Fruit fly (Drosophila melanogaster) whole organism, embryonic: ENCODE results near the gene PolQ.

ENCODE experiments used
- Atf3 ChIP-seq: fragments of 200-800 bp; sonication (Bioruptor generic); optimal IDR thresholded peaks from 3 replicates; lab custom pipeline; 2016; ENCODE audit warnings: missing biosample characterization, missing genetic modification characterization
- Awh ChIP-seq: fragments of 200-800 bp; sonication (Bioruptor generic); IDR thresholded peaks from 2 replicates; pipeline ENCODE4, ENCODE4 v1.3.6; 2022; ENCODE audit warnings: missing biosample characterization, missing genetic modification characterization
- CG10267 ChIP-seq: fragments of 200-800 bp; sonication (Bioruptor generic); optimal IDR thresholded peaks from 2 replicates; lab custom pipeline; 2018; ENCODE audit warnings: missing biosample characterization, mild to moderate bottlenecking, missing genetic modification characterization, moderate library complexity
- CG11247 ChIP-seq: fragments of 200-800 bp; sonication (Bioruptor generic); IDR thresholded peaks from 2 replicates; pipeline ENCODE4 v1.3.6; 2022; ENCODE audit warnings: missing biosample characterization, missing genetic modification characterization
- CG11723 ChIP-seq: fragments of 200-800 bp; sonication (Bioruptor generic); optimal IDR thresholded peaks from 2 replicates; lab custom pipeline; 2017; ENCODE audit warnings: missing biosample characterization, mild to moderate bottlenecking, missing genetic modification characterization
- CG12155 ChIP-seq: fragments of 200-800 bp; sonication (Bioruptor generic); optimal IDR thresholded peaks from 3 replicates; lab custom pipeline; 2016; ENCODE audit warnings: missing biosample characterization, missing genetic modification characterization
- CG13894 ChIP-seq: fragments of 200-800 bp; sonication (Bioruptor generic); optimal IDR thresholded peaks from 3 replicates; lab custom pipeline; 2018; ENCODE audit warnings: missing biosample characterization, mild to moderate bottlenecking, missing genetic modification characterization, moderate library complexity
- CG14014 ChIP-seq: fragments of 200-800 bp; sonication (Bioruptor generic); IDR thresholded peaks from 2 replicates; pipeline ENCODE4 v1.3.6; 2022; ENCODE audit warnings: missing biosample characterization, missing genetic modification characterization
- CG14710 ChIP-seq: fragments of 200-800 bp; sonication (Bioruptor generic); optimal IDR thresholded peaks from 3 replicates; lab custom pipeline; 2019; ENCODE audit warnings: missing biosample characterization, mild to moderate bottlenecking, missing genetic modification characterization, moderate library complexity
- CG2129 ChIP-seq: fragments of 200-800 bp; sonication (Bioruptor generic); IDR thresholded peaks from 2 replicates; pipeline ENCODE4 v1.3.6; 2022; ENCODE audit warnings: missing biosample characterization, missing genetic modification characterization; ENCODE audit not compliant: partially characterized antibody
- CG34224 ChIP-seq: fragments of 200-800 bp; sonication (Bioruptor generic); IDR thresholded peaks from 3 replicates; pipeline ENCODE4 v1.3.6; 2022; ENCODE audit warnings: missing biosample characterization, missing genetic modification characterization; ENCODE audit not compliant: partially characterized antibody
- CG4707 ChIP-seq: fragments of 200-800 bp; sonication (Bioruptor generic); optimal IDR thresholded peaks from 2 replicates; lab custom pipeline; 2018; ENCODE audit warnings: missing biosample characterization, mild to moderate bottlenecking, missing genetic modification characterization, moderate library complexity
- CG6689 ChIP-seq: fragments of 200-800 bp; sonication (Bioruptor generic); IDR thresholded peaks from 2 replicates; pipeline ENCODE4 v1.3.6; 2022; ENCODE audit warnings: missing biosample characterization, missing genetic modification characterization
- CG6813 ChIP-seq: fragments of 200-800 bp; sonication (Bioruptor generic); optimal IDR thresholded peaks from 2 replicates; lab custom pipeline; 2017; ENCODE audit warnings: missing biosample characterization, missing genetic modification characterization, mild to moderate bottlenecking, moderate library complexity, missing genetic modification reagents
- CG7987 ChIP-seq: fragments of 200-800 bp; sonication (Bioruptor generic); optimal IDR thresholded peaks from 2 replicates; lab custom pipeline; 2018; ENCODE audit warnings: missing biosample characterization, mild to moderate bottlenecking, missing genetic modification characterization, moderate library complexity
- CG9609 ChIP-seq: fragments of 200-800 bp; sonication (Bioruptor generic); optimal IDR thresholded peaks from 3 replicates; lab custom pipeline; 2016; ENCODE audit warnings: missing biosample characterization, missing genetic modification characterization
- Chrac-16 ChIP-seq: fragments of 200-800 bp; sonication (Bioruptor generic); optimal IDR thresholded peaks from 3 replicates; lab custom pipeline; 2016; ENCODE audit warnings: missing biosample characterization, missing genetic modification characterization
- Dad ChIP-seq: fragments of 200-800 bp; sonication (Bioruptor generic); optimal IDR thresholded peaks from 3 replicates; lab custom pipeline; 2016; ENCODE audit warnings: missing biosample characterization, missing genetic modification characterization
- Dip3 ChIP-seq: fragments of 200-800 bp; sonication (Bioruptor generic); optimal IDR thresholded peaks from 3 replicates; lab custom pipeline; 2016; ENCODE audit warnings: missing biosample characterization, missing genetic modification characterization
- E2f2 ChIP-seq: fragments of 200-800 bp; sonication (Bioruptor generic); IDR thresholded peaks from 2 replicates; pipeline ENCODE4 v1.3.6; 2022; ENCODE audit warnings: missing biosample characterization, missing genetic modification characterization
- Elba2 ChIP-seq: fragments of 200-800 bp; sonication (Bioruptor generic); optimal IDR thresholded peaks from 3 replicates; lab custom pipeline; 2016; ENCODE audit warnings: missing biosample characterization, missing genetic modification characterization
- MBD-R2 ChIP-seq: fragments of 200-800 bp; sonication (Bioruptor generic); IDR thresholded peaks from 2 replicates; pipeline ENCODE4 v1.3.6; 2022; ENCODE audit warnings: missing biosample characterization, missing genetic modification characterization
- MESR4 ChIP-seq: fragments of 200-800 bp; sonication (Bioruptor generic); optimal IDR thresholded peaks from 2 replicates; lab custom pipeline; 2018; ENCODE audit warnings: missing biosample characterization, mild to moderate bottlenecking, missing genetic modification characterization, moderate library complexity
- Nf-YA ChIP-seq: fragments of 200-800 bp; sonication (Bioruptor generic); IDR thresholded peaks from 2 replicates; pipeline ENCODE4 v1.3.6; 2022; ENCODE audit warnings: missing biosample characterization, missing genetic modification characterization
- Oaz ChIP-seq: fragments of 200-800 bp; sonication (Bioruptor generic); IDR thresholded peaks from 2 replicates; pipeline ENCODE4 v1.3.6; 2022; ENCODE audit warnings: missing biosample characterization, missing genetic modification characterization
- Oli ChIP-seq: fragments of 200-800 bp; sonication (Bioruptor generic); optimal IDR thresholded peaks from 2 replicates; lab custom pipeline; 2018; ENCODE audit warnings: missing biosample characterization, mild to moderate bottlenecking, missing genetic modification characterization, moderate library complexity
- Sry-β ChIP-seq: fragments of 200-800 bp; sonication (Bioruptor generic); optimal IDR thresholded peaks from 2 replicates; lab custom pipeline; 2018; ENCODE audit warnings: missing biosample characterization, mild to moderate bottlenecking, missing genetic modification characterization, moderate library complexity
- Ssrp ChIP-seq: fragments of 200-800 bp; sonication (Bioruptor generic); optimal IDR thresholded peaks from 2 replicates; lab custom pipeline; 2018; ENCODE audit warnings: missing biosample characterization, mild to moderate bottlenecking, missing genetic modification characterization, moderate library complexity
- Trl ChIP-seq, 3 experiments: fragments of >200 bp in 2 of 3; fragments of 200-800 bp in 1 of 3; sonication (Bioruptor generic) in 1 of 3; optimal IDR thresholded peaks; 2 replicates in 1 of 3; 3 replicates in 2 of 3; lab custom pipeline; 2016 to 2017; ENCODE audit warnings: missing biosample characterization in 1 of 3, missing genetic modification characterization in 1 of 3
- ab ChIP-seq: fragments of 200-800 bp; sonication (Bioruptor generic); optimal IDR thresholded peaks from 2 replicates; lab custom pipeline; 2016; ENCODE audit warnings: missing biosample characterization, missing genetic modification characterization
- ash1 ChIP-seq: fragments of 200-800 bp; sonication (Bioruptor generic); optimal IDR thresholded peaks from 2 replicates; lab custom pipeline; 2018; ENCODE audit warnings: missing biosample characterization, mild to moderate bottlenecking, missing genetic modification characterization
- bbx ChIP-seq: fragments of 200-800 bp; sonication (Bioruptor generic); IDR thresholded peaks from 2 replicates; pipeline ENCODE4 v1.3.6; 2022; ENCODE audit warnings: missing biosample characterization, missing genetic modification characterization; ENCODE audit not compliant: partially characterized antibody
- bigmax ChIP-seq: fragments of 200-800 bp; sonication (Bioruptor generic); optimal IDR thresholded peaks from 2 replicates; lab custom pipeline; 2018; ENCODE audit warnings: missing biosample characterization, mild to moderate bottlenecking, missing genetic modification characterization
- chm ChIP-seq: fragments of 200-800 bp; sonication (Bioruptor generic); IDR thresholded peaks from 2 replicates; pipeline ENCODE4 v1.3.6; 2022; ENCODE audit warnings: missing biosample characterization, missing genetic modification characterization
- da ChIP-seq: fragments of 200-800 bp; sonication (Bioruptor generic); optimal IDR thresholded peaks from 2 replicates; lab custom pipeline; 2016; ENCODE audit warnings: missing biosample characterization, missing genetic modification characterization
- dm ChIP-seq: fragments of 200-800 bp; sonication (Bioruptor generic); optimal IDR thresholded peaks from 3 replicates; lab custom pipeline; 2016; ENCODE audit warnings: missing biosample characterization, missing genetic modification characterization
- dmrt99B ChIP-seq: fragments of 200-800 bp; sonication (Bioruptor generic); optimal IDR thresholded peaks from 2 replicates; lab custom pipeline; 2018; ENCODE audit warnings: missing biosample characterization, mild to moderate bottlenecking, missing genetic modification characterization, moderate library complexity
- eyg ChIP-seq: fragments of 200-800 bp; sonication (Bioruptor generic); optimal IDR thresholded peaks from 3 replicates; lab custom pipeline; 2016; ENCODE audit warnings: missing biosample characterization, missing genetic modification characterization
- fd3F ChIP-seq: fragments of 200-800 bp; sonication (Bioruptor generic); optimal IDR thresholded peaks from 2 replicates; lab custom pipeline; 2018; ENCODE audit warnings: missing biosample characterization, mild to moderate bottlenecking, missing genetic modification characterization, moderate library complexity
- ham ChIP-seq: fragments of 200-800 bp; sonication (Bioruptor generic); IDR thresholded peaks from 2 replicates; pipeline ENCODE4 v1.3.6; 2022; ENCODE audit warnings: missing biosample characterization, missing genetic modification characterization
- lab ChIP-seq: fragments of 200-800 bp; sonication (Bioruptor generic); optimal IDR thresholded peaks from 3 replicates; lab custom pipeline; 2017; ENCODE audit warnings: missing biosample characterization, missing genetic modification characterization, mild to moderate bottlenecking, moderate library complexity, missing genetic modification reagents
- maf-S ChIP-seq: fragments of 200-800 bp; sonication (Bioruptor generic); optimal IDR thresholded peaks from 2 replicates; lab custom pipeline; 2016; ENCODE audit warnings: missing biosample characterization, missing genetic modification characterization
- prd ChIP-seq, 3 experiments: fragments of >200 bp in 2 of 3; fragments of 200-800 bp in 1 of 3; sonication (Bioruptor generic) in 1 of 3; optimal IDR thresholded peaks in 2 of 3; IDR thresholded peaks in 1 of 3; 2 replicates in 2 of 3; 3 replicates in 1 of 3; pipeline versions ENCODE4 v1.3.6 to Lab custom; 2017 to 2022; ENCODE audit warnings: missing biosample characterization in 1 of 3, missing genetic modification characterization in 1 of 3
- ranshi ChIP-seq: fragments of 200-800 bp; sonication (Bioruptor generic); IDR thresholded peaks from 2 replicates; pipeline ENCODE4 v1.3.6; 2022; ENCODE audit warnings: missing biosample characterization, missing genetic modification characterization
- sens ChIP-seq: fragments of 200-800 bp; sonication (Bioruptor generic); peaks from one replicate; lab custom pipeline; 2016; ENCODE audit warnings: missing biosample characterization, missing genetic modification characterization
- sima ChIP-seq: fragments of 200-800 bp; sonication (Bioruptor generic); optimal IDR thresholded peaks from 2 replicates; lab custom pipeline; 2016; ENCODE audit warnings: missing biosample characterization, missing genetic modification characterization
- sr ChIP-seq: fragments of 200-800 bp; sonication (Bioruptor generic); IDR thresholded peaks from 3 replicates; pipeline ENCODE4 v1.3.6; 2022; ENCODE audit warnings: missing biosample characterization, missing genetic modification characterization
- zfh1 ChIP-seq: fragments of 200-800 bp; sonication (Bioruptor generic); IDR thresholded peaks from 3 replicates; pipeline ENCODE4 v1.3.6; 2022; ENCODE audit warnings: missing biosample characterization, missing genetic modification characterization
- zfh2 ChIP-seq: fragments of 200-800 bp; sonication (Bioruptor generic); optimal IDR thresholded peaks from 2 replicates; lab custom pipeline; 2016; ENCODE audit warnings: missing biosample characterization, missing genetic modification characterization

PolQ gene

dm6 chr3R:12722392-12722914, 10.4 kb upstream of the PolQ start, which contains the start of gene Men:
Gene Men (minus strand): TSS chr3R:12722442.
- no peak for TF ChIP-seq eyg (GFP tag; lab: Kevin White, UChicago)
- TF ChIP-seq Atf3 (GFP tag; lab: Kevin White, UChicago): no peak
- 0 out of 2 replicates have a peak, but pooled peaks have one; percentile 43 for TF ChIP-seq Awh (GFP tag; lab: Robert Waterston, UW)
- peak; percentile 40 for TF ChIP-seq fd3F (GFP tag; lab: Kevin White, UChicago)
- TF ChIP-seq Chrac-16 (GFP tag; lab: Kevin White, UChicago): peak; percentile 20
- no peak for TF ChIP-seq MESR4
- no peak for TF ChIP-seq Elba2 (GFP tag; lab: Kevin White, UChicago)
- 0 out of 3 replicates have a peak, but pooled peaks have one; percentile 42 for TF ChIP-seq zfh1 (GFP tag; lab: Robert Waterston, UW)
- TF ChIP-seq CG13894 (tag; lab: Kevin White, UChicago): peak; percentile 27
- TF ChIP-seq sima (GFP tag; lab: Kevin White, UChicago): no peak
- no peak for TF ChIP-seq Dip3
- TF ChIP-seq da: no peak
- TF ChIP-seq CG11723: no peak
- TF ChIP-seq Dad: no peak
- peak; percentile 43 for TF ChIP-seq CG14710
- TF ChIP-seq CG6689 (GFP tag; lab: Robert Waterston, UW): peak; percentile 54
- TF ChIP-seq Sry-β (GFP tag; lab: Kevin White, UChicago): no peak
- TF ChIP-seq dmrt99B: peak; percentile 82
- TF ChIP-seq CG12155 (GFP tag; lab: Kevin White, UChicago): peak; percentile 13
- TF ChIP-seq Oli (tag; lab: Kevin White, UChicago): peak; percentile 75
- no peak for TF ChIP-seq bigmax (GFP tag; lab: Kevin White, UChicago)
- TF ChIP-seq CG2129 (GFP tag; lab: Robert Waterston, UW): no peak
- TF ChIP-seq sens (GFP tag; lab: Kevin White, UChicago): peak; percentile 82
- TF ChIP-seq CG9609 (GFP tag; lab: Kevin White, UChicago): no peak
- TF ChIP-seq sr (GFP tag; lab: Robert Waterston, UW): no peak
- TF ChIP-seq E2f2 (GFP tag; lab: Robert Waterston, UW): peak; percentile 50; the same call in 1 of the 2 replicates
- no peak for TF ChIP-seq ab (GFP tag; lab: Kevin White, UChicago)
- no peak for TF ChIP-seq ham
- no peak for TF ChIP-seq CG4707 (GFP tag; lab: Kevin White, UChicago)
- peak; percentile 35 for TF ChIP-seq CG10267 (tag; lab: Kevin White, UChicago)
- no peak for TF ChIP-seq bbx (GFP tag; lab: Robert Waterston, UW)
- peak; percentile 65 for TF ChIP-seq ranshi (GFP tag; lab: Robert Waterston, UW)
- peak; percentile 61 for TF ChIP-seq Nf-YA (GFP tag; lab: Robert Waterston, UW)
- TF ChIP-seq ash1: no peak
- peak; percentile 75 for TF ChIP-seq lab (GFP tag; lab: Kevin White, UChicago)
- peak; percentile 69 for TF ChIP-seq Ssrp (tag; lab: Kevin White, UChicago)
- TF ChIP-seq MBD-R2 (GFP tag; lab: Robert Waterston, UW): no peak
- no peak for TF ChIP-seq zfh2 (GFP tag; lab: Kevin White, UChicago)
- no peak for TF ChIP-seq CG34224
- TF ChIP-seq CG14014 (GFP tag; lab: Robert Waterston, UW): peak; percentile 59; the same call in 1 of the 2 replicates
- TF ChIP-seq CG11247 (GFP tag; lab: Robert Waterston, UW): peak; percentile 38; the same call in 1 of the 2 replicates
- TF ChIP-seq Oaz: peak; percentile 64
- no peak for TF ChIP-seq dm (GFP tag; lab: Kevin White, UChicago)
- TF ChIP-seq prd (optimal IDR thresholded peaks at IDR 0.05; lab: Kevin White, UChicago): no peak
- TF ChIP-seq prd (GFP tag; IDR thresholded peaks at IDR 0.05; lab: Robert Waterston, UW): peak; percentile 48; the same call in 1 of the 3 replicates
- TF ChIP-seq maf-S (GFP tag; lab: Kevin White, UChicago): no peak
- no peak for TF ChIP-seq Trl (optimal IDR thresholded peaks at IDR 0.05; lab: Kevin White, UChicago)
- TF ChIP-seq Trl (GFP tag; optimal IDR thresholded peaks at IDR 0.05; lab: Kevin White, UChicago): no peak
- 0 out of 2 replicates have a peak, but pooled peaks have one; percentile 11 for TF ChIP-seq chm (GFP tag; lab: Robert Waterston, UW)
- TF ChIP-seq CG7987 (GFP tag; lab: Kevin White, UChicago): no peak
- no peak for TF ChIP-seq CG6813 (GFP tag; lab: Kevin White, UChicago)
